Fruit fly (Drosophila melanogaster) whole organism, embryonic: ENCODE data around the gene Irc.

Experiments used
- Antp ChIP-seq: fragments of 200-800 bp; sonication (Bioruptor generic); optimal IDR thresholded peaks from 3 replicates; lab custom pipeline; 2016; ENCODE audit warnings: missing biosample characterization, missing genetic modification characterization
- Awh ChIP-seq: fragments of 200-800 bp; sonication (Bioruptor generic); IDR thresholded peaks from 2 replicates; pipeline ENCODE4, ENCODE4 v1.3.6; 2022; ENCODE audit warnings: missing biosample characterization, missing genetic modification characterization
- BEAF-32 ChIP-seq: fragments of 200-800 bp; sonication (Bioruptor generic); optimal IDR thresholded peaks from 3 replicates; lab custom pipeline; 2017; ENCODE audit warnings: missing biosample characterization, missing genetic modification characterization, mild to moderate bottlenecking, moderate library complexity, missing genetic modification reagents
- CG10431 ChIP-seq: fragments of 200-800 bp; sonication (Bioruptor generic); optimal IDR thresholded peaks from 3 replicates; lab custom pipeline; 2018; ENCODE audit warnings: missing biosample characterization, mild to moderate bottlenecking, missing genetic modification characterization
- CG14014 ChIP-seq: fragments of 200-800 bp; sonication (Bioruptor generic); IDR thresholded peaks from 2 replicates; pipeline ENCODE4 v1.3.6; 2022; ENCODE audit warnings: missing biosample characterization, missing genetic modification characterization
- CG14441 ChIP-seq: fragments of 200-800 bp; sonication (Bioruptor generic); IDR thresholded peaks from 2 replicates; pipeline ENCODE4 v1.3.6; 2022; ENCODE audit warnings: missing biosample characterization, missing genetic modification characterization
- CG14710 ChIP-seq: fragments of 200-800 bp; sonication (Bioruptor generic); optimal IDR thresholded peaks from 3 replicates; lab custom pipeline; 2019; ENCODE audit warnings: missing biosample characterization, mild to moderate bottlenecking, missing genetic modification characterization, moderate library complexity
- CG15479 ChIP-seq: fragments of 200-800 bp; sonication (Bioruptor generic); optimal IDR thresholded peaks from 3 replicates; lab custom pipeline; 2019; ENCODE audit warnings: missing biosample characterization, mild to moderate bottlenecking, missing genetic modification characterization, moderate library complexity
- CG15514 ChIP-seq: fragments of 200-800 bp; sonication (Bioruptor generic); optimal IDR thresholded peaks from 3 replicates; lab custom pipeline; 2017; ENCODE audit warnings: missing biosample characterization, missing genetic modification characterization, mild to moderate bottlenecking, moderate library complexity, missing genetic modification reagents
- CG15696 ChIP-seq: fragments of 200-800 bp; sonication (Bioruptor generic); optimal IDR thresholded peaks from 2 replicates; lab custom pipeline; 2019; ENCODE audit warnings: missing biosample characterization, mild to moderate bottlenecking, missing genetic modification characterization, moderate library complexity
- CG1603 ChIP-seq: fragments of 200-800 bp; sonication (Bioruptor generic); optimal IDR thresholded peaks from 2 replicates; lab custom pipeline; 2019; ENCODE audit warnings: missing biosample characterization, mild to moderate bottlenecking, missing genetic modification characterization, moderate library complexity
- CG2120 ChIP-seq: fragments of 200-800 bp; sonication (Bioruptor generic); optimal IDR thresholded peaks from 3 replicates; lab custom pipeline; 2016; ENCODE audit warnings: missing biosample characterization, missing genetic modification characterization
- CG2678 ChIP-seq: fragments of 200-800 bp; sonication (Bioruptor generic); optimal IDR thresholded peaks from 3 replicates; lab custom pipeline; 2019; ENCODE audit warnings: missing biosample characterization, mild to moderate bottlenecking, missing genetic modification characterization, moderate library complexity
- CG30403 ChIP-seq: fragments of 200-800 bp; sonication (Bioruptor generic); optimal IDR thresholded peaks from 3 replicates; lab custom pipeline; 2016; ENCODE audit warnings: missing biosample characterization, missing genetic modification characterization
- CG4424 ChIP-seq: fragments of 200-800 bp; sonication (Bioruptor generic); optimal IDR thresholded peaks from 3 replicates; lab custom pipeline; 2016; ENCODE audit warnings: missing biosample characterization, missing genetic modification characterization
- CG7556 ChIP-seq: fragments of 200-800 bp; sonication (Bioruptor generic); optimal IDR thresholded peaks from 2 replicates; lab custom pipeline; 2017; ENCODE audit warnings: missing biosample characterization, mild to moderate bottlenecking, missing genetic modification characterization
- CrebB ChIP-seq: fragments of 200-800 bp; sonication (Bioruptor generic); optimal IDR thresholded peaks from 3 replicates; lab custom pipeline; 2018; ENCODE audit warnings: missing biosample characterization, mild to moderate bottlenecking, missing genetic modification characterization
- D19A ChIP-seq: fragments of 200-800 bp; optimal IDR thresholded peaks from 3 replicates; lab custom pipeline; 2019; ENCODE audit warnings: missing biosample characterization, mild to moderate bottlenecking, missing genetic modification characterization, moderate library complexity
- Dip3 ChIP-seq: fragments of 200-800 bp; sonication (Bioruptor generic); optimal IDR thresholded peaks from 3 replicates; lab custom pipeline; 2016; ENCODE audit warnings: missing biosample characterization, missing genetic modification characterization
- Dll ChIP-seq: fragments of 200-800 bp; sonication (Bioruptor generic); IDR thresholded peaks from 4 replicates; pipeline ENCODE4 v1.3.6; 2022; ENCODE audit warnings: missing biosample characterization, missing genetic modification characterization; ENCODE audit not compliant: partially characterized antibody
- Eip74EF ChIP-seq, 2 experiments: fragments of 200-800 bp in 1 of 2; fragments of >200 bp in 1 of 2; sonication (Bioruptor generic) in 1 of 2; optimal IDR thresholded peaks; 2 replicates each; lab custom pipeline; 2017 to 2019; ENCODE audit warnings: missing biosample characterization in 2 of 2, missing genetic modification characterization in 2 of 2, mild to moderate bottlenecking in 1 of 2, moderate library complexity in 1 of 2
- Hr3 ChIP-seq: fragments of 200-800 bp; sonication (Bioruptor generic); optimal IDR thresholded peaks from 3 replicates; lab custom pipeline; 2016; ENCODE audit warnings: missing biosample characterization, missing genetic modification characterization
- MESR4 ChIP-seq: fragments of 200-800 bp; sonication (Bioruptor generic); optimal IDR thresholded peaks from 2 replicates; lab custom pipeline; 2018; ENCODE audit warnings: missing biosample characterization, mild to moderate bottlenecking, missing genetic modification characterization, moderate library complexity
- Max ChIP-seq: fragments of 200-800 bp; sonication (Bioruptor generic); optimal IDR thresholded peaks from 2 replicates; lab custom pipeline; 2016; ENCODE audit warnings: missing biosample characterization, mild to moderate bottlenecking, missing genetic modification characterization
- Myb ChIP-seq: fragments of 200-800 bp; sonication (Bioruptor generic); optimal IDR thresholded peaks from 2 replicates; lab custom pipeline; 2016; ENCODE audit warnings: missing biosample characterization, missing genetic modification characterization
- YL-1 ChIP-seq: fragments of 200-800 bp; sonication (Bioruptor generic); optimal IDR thresholded peaks from 3 replicates; lab custom pipeline; 2017; ENCODE audit warnings: missing biosample characterization, mild to moderate bottlenecking, missing genetic modification characterization
- abd-A ChIP-seq: fragments of 200-800 bp; sonication (Bioruptor generic); optimal IDR thresholded peaks from 3 replicates; lab custom pipeline; 2019; ENCODE audit warnings: missing biosample characterization, mild to moderate bottlenecking, missing genetic modification characterization, moderate library complexity
- ac ChIP-seq: fragments of 200-800 bp; sonication (Bioruptor generic); optimal IDR thresholded peaks from 3 replicates; lab custom pipeline; 2017; ENCODE audit warnings: missing biosample characterization, mild to moderate bottlenecking, missing genetic modification characterization
- bbx ChIP-seq: fragments of 200-800 bp; sonication (Bioruptor generic); IDR thresholded peaks from 2 replicates; pipeline ENCODE4 v1.3.6; 2022; ENCODE audit warnings: missing biosample characterization, missing genetic modification characterization; ENCODE audit not compliant: partially characterized antibody
- chm ChIP-seq: fragments of 200-800 bp; sonication (Bioruptor generic); IDR thresholded peaks from 2 replicates; pipeline ENCODE4 v1.3.6; 2022; ENCODE audit warnings: missing biosample characterization, missing genetic modification characterization
- dimm ChIP-seq: fragments of 200-800 bp; sonication (Bioruptor generic); IDR thresholded peaks from 2 replicates; pipeline ENCODE4 v1.3.6; 2022; ENCODE audit warnings: missing biosample characterization, missing genetic modification characterization
- dysf ChIP-seq: fragments of 200-800 bp; sonication (Bioruptor generic); IDR thresholded peaks from 3 replicates; pipeline ENCODE4 v1.3.6; 2022; ENCODE audit warnings: missing biosample characterization, missing genetic modification characterization
- ems ChIP-seq: fragments of 200-800 bp; sonication (Bioruptor generic); optimal IDR thresholded peaks from 3 replicates; lab custom pipeline; 2016; ENCODE audit warnings: missing biosample characterization, missing genetic modification characterization
- ewg ChIP-seq: fragments of 200-800 bp; sonication (Bioruptor generic); optimal IDR thresholded peaks from 3 replicates; lab custom pipeline; 2017; ENCODE audit warnings: mild to moderate bottlenecking, missing biosample characterization, missing genetic modification reagents, missing genetic modification characterization
- exex ChIP-seq: fragments of 200-800 bp; sonication (Bioruptor generic); optimal IDR thresholded peaks from 4 replicates; lab custom pipeline; 2018; ENCODE audit warnings: missing biosample characterization, mild to moderate bottlenecking, missing genetic modification characterization, moderate library complexity
- fd64A ChIP-seq: fragments of 200-800 bp; sonication (Bioruptor generic); optimal IDR thresholded peaks from 3 replicates; lab custom pipeline; 2018; ENCODE audit warnings: missing biosample characterization, mild to moderate bottlenecking, missing genetic modification characterization
- grn ChIP-seq: fragments of 200-800 bp; sonication (Bioruptor generic); optimal IDR thresholded peaks from 3 replicates; lab custom pipeline; 2017; ENCODE audit warnings: missing biosample characterization, missing genetic modification characterization
- hkb ChIP-seq, 2 experiments: fragments of 200-800 bp in 1 of 2; fragments of >200 bp in 1 of 2; sonication (Bioruptor generic) in 1 of 2; IDR thresholded peaks in 1 of 2; optimal IDR thresholded peaks in 1 of 2; 2 replicates each; pipeline versions ENCODE4 v1.3.6 to Lab custom; 2017 to 2022; ENCODE audit warnings: missing biosample characterization in 1 of 2, missing genetic modification characterization in 1 of 2
- lmd ChIP-seq: fragments of 200-800 bp; sonication (Bioruptor generic); IDR thresholded peaks from 2 replicates; pipeline ENCODE4 v1.3.6; 2022; ENCODE audit warnings: missing biosample characterization, missing genetic modification characterization
- nerfin-1 ChIP-seq: fragments of 200-800 bp; sonication (Bioruptor generic); optimal IDR thresholded peaks from 3 replicates; lab custom pipeline; 2019; ENCODE audit warnings: missing biosample characterization, mild to moderate bottlenecking, missing genetic modification characterization, moderate library complexity
- phol ChIP-seq: fragments of 200-800 bp; sonication (Bioruptor generic); optimal IDR thresholded peaks from 3 replicates; lab custom pipeline; 2018; ENCODE audit warnings: missing biosample characterization, mild to moderate bottlenecking, missing genetic modification characterization, moderate library complexity
- pum ChIP-seq: fragments of 200-800 bp; sonication (Bioruptor generic); optimal IDR thresholded peaks from 2 replicates; lab custom pipeline; 2016; ENCODE audit warnings: missing biosample characterization, missing genetic modification characterization
- ranshi ChIP-seq: fragments of 200-800 bp; sonication (Bioruptor generic); IDR thresholded peaks from 2 replicates; pipeline ENCODE4 v1.3.6; 2022; ENCODE audit warnings: missing biosample characterization, missing genetic modification characterization
- sens ChIP-seq: fragments of 200-800 bp; sonication (Bioruptor generic); peaks from one replicate; lab custom pipeline; 2016; ENCODE audit warnings: missing biosample characterization, missing genetic modification characterization
- tgo ChIP-seq: fragments of 200-800 bp; sonication (Bioruptor generic); IDR thresholded peaks from 3 replicates; pipeline ENCODE4 v1.3.6; 2022; ENCODE audit warnings: missing biosample characterization, missing genetic modification characterization
- unc-4 ChIP-seq: fragments of 200-800 bp; sonication (Bioruptor generic); IDR thresholded peaks from 2 replicates; pipeline ENCODE4 v1.3.6; 2022; ENCODE audit warnings: missing biosample characterization, missing genetic modification characterization; ENCODE audit not compliant: partially characterized antibody
- vvl ChIP-seq: fragments of 200-800 bp; sonication (Bioruptor generic); IDR thresholded peaks from 2 replicates; pipeline ENCODE4 v1.3.6; 2022; ENCODE audit warnings: missing biosample characterization, missing genetic modification characterization

Irc gene

DNA sequence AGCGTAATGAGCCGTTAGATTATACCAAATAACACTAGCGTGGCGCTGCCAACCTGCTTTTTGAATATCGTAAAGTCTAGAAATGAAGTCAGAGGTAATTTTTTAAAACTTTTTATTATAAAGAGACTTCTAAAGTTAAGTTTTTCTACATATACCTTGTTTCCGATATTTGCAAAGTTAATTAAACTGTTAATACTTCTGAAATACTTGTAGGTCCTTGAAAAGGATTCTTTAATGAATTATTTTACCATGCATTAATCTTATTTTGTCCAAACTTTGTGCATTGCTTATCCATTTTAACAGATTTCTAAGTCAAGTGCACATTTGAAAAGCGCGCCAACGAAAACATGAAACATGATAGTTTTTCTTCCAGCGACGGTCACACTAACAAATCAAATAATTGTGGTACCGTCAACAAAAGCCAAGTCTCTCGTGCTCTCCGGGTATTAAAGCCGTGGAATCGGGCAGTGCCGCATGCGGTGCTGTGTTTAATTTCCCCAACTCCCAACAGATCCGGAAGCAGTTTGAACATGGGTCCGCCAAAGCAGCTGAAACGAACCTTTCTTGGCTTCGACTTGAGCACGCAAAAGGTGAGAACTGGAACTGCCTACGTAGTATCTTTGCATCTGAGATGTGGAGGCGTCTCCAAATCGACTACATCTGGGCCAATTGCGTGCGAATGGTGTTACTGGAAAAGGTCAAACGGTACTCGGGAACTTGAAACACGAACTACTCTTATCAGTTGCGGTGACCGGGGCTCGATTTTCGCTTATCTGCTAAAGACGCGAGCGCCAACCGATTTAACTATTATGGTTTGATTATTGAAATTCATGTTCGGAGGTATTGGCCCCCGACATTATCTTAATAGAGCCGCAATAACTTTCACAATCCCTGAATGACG is 6.4 kb upstream of the Irc start, which contains the start of the genes EMC2A and CG3534 (continued):
- TF ChIP-seq MESR4 (GFP tag; lab: Kevin White, UChicago) (peak; percentile 17), Dip3 (GFP tag; lab: Kevin White, UChicago) (peak; percentile 32), hkb (optimal IDR thresholded peaks at IDR 0.05; lab: Kevin White, UChicago) (no peak), hkb (GFP tag; IDR thresholded peaks at IDR 0.05; lab: Robert Waterston, UW) (peak; percentile 4), ranshi (GFP tag; lab: Robert Waterston, UW) (0 out of 2 replicates have a peak, but pooled peaks have one; percentile 47), CG1603 (tag; lab: Kevin White, UChicago) (peak; percentile 21), YL-1 (GFP tag; lab: Kevin White, UChicago) (peak; percentile 24), chm (GFP tag; lab: Robert Waterston, UW) (no peak), CG14014 (GFP tag; lab: Robert Waterston, UW) (0 out of 2 replicates have a peak, but pooled peaks have one; percentile 4), D19A (tag; lab: Kevin White, UChicago) (peak; percentile 37), ems (GFP tag; lab: Kevin White, UChicago) (peak; percentile 25), phol (tag; lab: Kevin White, UChicago) (peak; percentile 68), lmd (GFP tag; lab: Robert Waterston, UW) (no peak), Awh (GFP tag; lab: Robert Waterston, UW) (0 out of 2 replicates have a peak, but pooled peaks have one; percentile 18), ewg (GFP tag; lab: Kevin White, UChicago) (no peak), ac (GFP tag; lab: Kevin White, UChicago) (no peak), CG15479 (no peak), Antp (GFP tag; lab: Kevin White, UChicago) (peak; percentile 33), CG14441 (GFP tag; lab: Robert Waterston, UW) (peak; percentile 23; the same call in 1 of the 2 replicates), CG7556 (GFP tag; lab: Kevin White, UChicago) (peak; percentile 11), tgo (GFP tag; lab: Robert Waterston, UW) (peak; percentile 26; the same call in 1 of the 3 replicates), CG2678 (tag; lab: Kevin White, UChicago) (peak; percentile 53), Dll (GFP tag; lab: Robert Waterston, UW) (0 out of 4 replicates have a peak, but pooled peaks have one; percentile 16), pum (GFP tag; lab: Kevin White, UChicago) (peak; percentile 4), unc-4 (GFP tag; lab: Robert Waterston, UW) (0 out of 2 replicates have a peak, but pooled peaks have one; percentile 14), CG15696 (peak; percentile 2), vvl (peak; percentile 18; the same call in 1 of the 2 replicates), CG10431 (no peak), exex (tag; lab: Kevin White, UChicago) (peak; percentile 53), sens (GFP tag; lab: Kevin White, UChicago) (peak; percentile 86), BEAF-32 (peak; percentile 10), grn (GFP tag; lab: Kevin White, UChicago) (peak; percentile 12), abd-A (tag; lab: Kevin White, UChicago) (no peak), CG2120 (peak; percentile 2), CG14710 (peak; percentile 49), Hr3 (GFP tag; lab: Kevin White, UChicago) (no peak), CG15514 (GFP tag; lab: Kevin White, UChicago) (peak; percentile 57), dysf (no peak), Max (peak; percentile 21), Myb (GFP tag; lab: Kevin White, UChicago) (peak; percentile 37), Eip74EF (GFP tag; optimal IDR thresholded peaks at IDR 0.05; lab: Kevin White, UChicago) (peak in 1 of 2 experiments; percentile 56), CrebB (tag; lab: Kevin White, UChicago) (no peak), CG30403 (peak; percentile 25), dimm (no peak), CG4424 (peak; percentile 3), fd64A (GFP tag; lab: Kevin White, UChicago) (no peak), nerfin-1 (tag; lab: Kevin White, UChicago) (no peak), bbx (GFP tag; lab: Robert Waterston, UW) (peak; percentile 16; the same call in 1 of the 2 replicates)
